Fruit fly (Drosophila melanogaster) whole organism, embryonic: ENCODE measurements around the gene Bhmt.

Experiments used
- CG10209 ChIP-seq: fragments of 200-800 bp; sonication (Bioruptor generic); optimal IDR thresholded peaks from 3 replicates; lab custom pipeline; 2017; ENCODE audit warnings: missing biosample characterization, mild to moderate bottlenecking, missing genetic modification characterization, missing genetic modification reagents
- CG1024 ChIP-seq: fragments of 200-800 bp; sonication (Bioruptor generic); IDR thresholded peaks from 2 replicates; pipeline ENCODE4 v1.3.6; 2022; ENCODE audit warnings: missing biosample characterization, missing genetic modification characterization
- CG10462 ChIP-seq: fragments of 200-800 bp; sonication (Bioruptor generic); optimal IDR thresholded peaks from 2 replicates; lab custom pipeline; 2016; ENCODE audit warnings: missing biosample characterization, missing genetic modification characterization
- CG12155 ChIP-seq: fragments of 200-800 bp; sonication (Bioruptor generic); optimal IDR thresholded peaks from 3 replicates; lab custom pipeline; 2016; ENCODE audit warnings: missing biosample characterization, missing genetic modification characterization
- CG14050 ChIP-seq: fragments of 200-800 bp; sonication (Bioruptor generic); IDR thresholded peaks from 3 replicates; pipeline ENCODE4 v1.3.6; 2022; ENCODE audit warnings: missing biosample characterization, missing genetic modification characterization
- CG14667 ChIP-seq: fragments of 200-800 bp; sonication (Bioruptor generic); IDR thresholded peaks from 2 replicates; pipeline ENCODE4 v1.3.6; 2022; ENCODE audit warnings: missing biosample characterization, missing genetic modification characterization
- CG15479 ChIP-seq: fragments of 200-800 bp; sonication (Bioruptor generic); optimal IDR thresholded peaks from 3 replicates; lab custom pipeline; 2019; ENCODE audit warnings: missing biosample characterization, mild to moderate bottlenecking, missing genetic modification characterization, moderate library complexity
- CG15601 ChIP-seq: fragments of 200-800 bp; sonication (Bioruptor generic); optimal IDR thresholded peaks from 3 replicates; lab custom pipeline; 2019; ENCODE audit warnings: missing biosample characterization, mild to moderate bottlenecking, missing genetic modification characterization, moderate library complexity
- CG17385 ChIP-seq: fragments of 200-800 bp; sonication (Bioruptor generic); optimal IDR thresholded peaks from 3 replicates; lab custom pipeline; 2018; ENCODE audit warnings: missing biosample characterization, mild to moderate bottlenecking, missing genetic modification characterization
- CG2120 ChIP-seq: fragments of 200-800 bp; sonication (Bioruptor generic); optimal IDR thresholded peaks from 3 replicates; lab custom pipeline; 2016; ENCODE audit warnings: missing biosample characterization, missing genetic modification characterization
- CG2889 ChIP-seq: fragments of 200-800 bp; sonication (Bioruptor generic); IDR thresholded peaks from 3 replicates; pipeline ENCODE4 v1.3.6; 2022; ENCODE audit warnings: missing biosample characterization, missing genetic modification characterization
- CG3281 ChIP-seq: fragments of 200-800 bp; sonication (Bioruptor generic); optimal IDR thresholded peaks from 3 replicates; lab custom pipeline; 2017; ENCODE audit warnings: missing biosample characterization, mild to moderate bottlenecking, missing genetic modification characterization
- CG33557 ChIP-seq: fragments of 200-800 bp; sonication (Bioruptor generic); optimal IDR thresholded peaks from 2 replicates; lab custom pipeline; 2019; ENCODE audit warnings: missing biosample characterization, mild to moderate bottlenecking, missing genetic modification characterization, moderate library complexity
- CG34422 ChIP-seq: fragments of 200-800 bp; sonication (Bioruptor generic); IDR thresholded peaks from 3 replicates; pipeline ENCODE4 v1.3.6; 2022; ENCODE audit warnings: missing biosample characterization, missing genetic modification characterization
- CG4404 ChIP-seq: fragments of 200-800 bp; sonication (Bioruptor generic); IDR thresholded peaks from 2 replicates; pipeline ENCODE4 v1.3.6; 2022; ENCODE audit warnings: missing biosample characterization, missing genetic modification characterization
- CG4424 ChIP-seq: fragments of 200-800 bp; sonication (Bioruptor generic); optimal IDR thresholded peaks from 3 replicates; lab custom pipeline; 2016; ENCODE audit warnings: missing biosample characterization, missing genetic modification characterization
- CG7839 ChIP-seq: fragments of 200-800 bp; sonication (Bioruptor generic); optimal IDR thresholded peaks from 3 replicates; lab custom pipeline; 2018; ENCODE audit warnings: missing biosample characterization, mild to moderate bottlenecking, missing genetic modification characterization, moderate library complexity
- CG7963 ChIP-seq: fragments of 200-800 bp; sonication (Bioruptor generic); IDR thresholded peaks from 3 replicates; pipeline ENCODE4 v1.3.6; 2022; ENCODE audit warnings: missing biosample characterization, missing genetic modification characterization; ENCODE audit not compliant: partially characterized antibody
- CG8944 ChIP-seq: fragments of 200-800 bp; sonication (Bioruptor generic); optimal IDR thresholded peaks from 3 replicates; lab custom pipeline; 2016; ENCODE audit warnings: missing biosample characterization, missing genetic modification characterization
- CoRest ChIP-seq: fragments of 200-800 bp; sonication (Bioruptor generic); optimal IDR thresholded peaks from 3 replicates; lab custom pipeline; 2018; ENCODE audit warnings: missing biosample characterization, mild to moderate bottlenecking, missing genetic modification characterization, moderate library complexity
- Ets65A ChIP-seq: fragments of 200-800 bp; sonication (Bioruptor generic); peaks from one replicate; lab custom pipeline; 2016; ENCODE audit warnings: missing biosample characterization, missing genetic modification characterization
- H15 ChIP-seq: fragments of 200-800 bp; sonication (Bioruptor generic); IDR thresholded peaks from 3 replicates; pipeline ENCODE4 v1.3.6; 2022; ENCODE audit warnings: missing biosample characterization, missing genetic modification characterization
- Hmx ChIP-seq: fragments of 200-800 bp; sonication (Bioruptor generic); optimal IDR thresholded peaks from 2 replicates; lab custom pipeline; 2016; ENCODE audit warnings: missing biosample characterization, missing genetic modification characterization
- NfI ChIP-seq: fragments of 200-800 bp; sonication (Bioruptor generic); optimal IDR thresholded peaks from 3 replicates; lab custom pipeline; 2018; ENCODE audit warnings: missing biosample characterization, mild to moderate bottlenecking, missing genetic modification characterization, moderate library complexity
- al ChIP-seq: fragments of 200-800 bp; sonication (Bioruptor generic); IDR thresholded peaks from 2 replicates; pipeline ENCODE4 v1.3.6; 2022; ENCODE audit warnings: missing biosample characterization, missing genetic modification characterization
- br ChIP-seq: fragments of >200 bp; optimal IDR thresholded peaks from 2 replicates; lab custom pipeline; 2017
- bsh ChIP-seq, 2 experiments: fragments of 200-800 bp; sonication (Bioruptor generic); optimal IDR thresholded peaks; 2 replicates each; lab custom pipeline; 2017 to 2018; ENCODE audit warnings: mild to moderate bottlenecking in 2 of 2, missing biosample characterization in 2 of 2, missing genetic modification characterization in 2 of 2, moderate library complexity in 1 of 2
- chm ChIP-seq: fragments of 200-800 bp; sonication (Bioruptor generic); IDR thresholded peaks from 2 replicates; pipeline ENCODE4 v1.3.6; 2022; ENCODE audit warnings: missing biosample characterization, missing genetic modification characterization
- ci ChIP-seq: fragments of 200-800 bp; sonication (Bioruptor generic); IDR thresholded peaks from 3 replicates; pipeline ENCODE4 v1.3.6; 2022; ENCODE audit warnings: missing biosample characterization, missing genetic modification characterization
- corto ChIP-seq: fragments of 200-800 bp; sonication (Bioruptor generic); optimal IDR thresholded peaks from 2 replicates; lab custom pipeline; 2016; ENCODE audit warnings: missing biosample characterization, mild to moderate bottlenecking, missing genetic modification characterization, moderate library complexity
- dmrt99B ChIP-seq: fragments of 200-800 bp; sonication (Bioruptor generic); optimal IDR thresholded peaks from 2 replicates; lab custom pipeline; 2018; ENCODE audit warnings: missing biosample characterization, mild to moderate bottlenecking, missing genetic modification characterization, moderate library complexity
- dysf ChIP-seq: fragments of 200-800 bp; sonication (Bioruptor generic); IDR thresholded peaks from 3 replicates; pipeline ENCODE4 v1.3.6; 2022; ENCODE audit warnings: missing biosample characterization, missing genetic modification characterization
- ems ChIP-seq: fragments of 200-800 bp; sonication (Bioruptor generic); optimal IDR thresholded peaks from 3 replicates; lab custom pipeline; 2016; ENCODE audit warnings: missing biosample characterization, missing genetic modification characterization
- fd96Cb ChIP-seq: fragments of 200-800 bp; sonication (Bioruptor generic); optimal IDR thresholded peaks from 2 replicates; lab custom pipeline; 2018; ENCODE audit warnings: missing biosample characterization, mild to moderate bottlenecking, missing genetic modification characterization, moderate library complexity
- gce ChIP-seq: fragments of 200-800 bp; sonication (Bioruptor generic); IDR thresholded peaks from 3 replicates; pipeline ENCODE4 v1.3.6; 2022; ENCODE audit warnings: missing biosample characterization, missing genetic modification characterization
- gem ChIP-seq: fragments of 200-800 bp; sonication (Bioruptor generic); optimal IDR thresholded peaks from 2 replicates; lab custom pipeline; 2019; ENCODE audit warnings: missing biosample characterization, mild to moderate bottlenecking, missing genetic modification characterization, moderate library complexity
- gro ChIP-seq: fragments of 200-800 bp; sonication (Bioruptor generic); optimal IDR thresholded peaks from 2 replicates; lab custom pipeline; 2016; ENCODE audit warnings: missing biosample characterization, missing genetic modification characterization
- jumu ChIP-seq: fragments of 200-800 bp; sonication (Bioruptor generic); optimal IDR thresholded peaks from 3 replicates; lab custom pipeline; 2016; ENCODE audit warnings: missing biosample characterization, missing genetic modification characterization
- lola ChIP-seq, 3 experiments: fragments of >200 bp in 2 of 3; fragments of 200-800 bp in 1 of 3; sonication (Bioruptor generic) in 1 of 3; optimal IDR thresholded peaks; 2 replicates each; lab custom pipeline; 2017 to 2019; ENCODE audit warnings: missing biosample characterization in 3 of 3, missing genetic modification characterization in 3 of 3, mild to moderate bottlenecking in 1 of 3, moderate library complexity in 1 of 3
- peb ChIP-seq: fragments of 200-800 bp; sonication (Bioruptor generic); IDR thresholded peaks from 2 replicates; pipeline ENCODE4 v1.3.6; 2022; ENCODE audit warnings: missing biosample characterization, missing genetic modification characterization
- prd ChIP-seq, 3 experiments: fragments of >200 bp in 2 of 3; fragments of 200-800 bp in 1 of 3; sonication (Bioruptor generic) in 1 of 3; optimal IDR thresholded peaks in 2 of 3; IDR thresholded peaks in 1 of 3; 2 replicates in 2 of 3; 3 replicates in 1 of 3; pipeline versions ENCODE4 v1.3.6 to Lab custom; 2017 to 2022; ENCODE audit warnings: missing biosample characterization in 1 of 3, missing genetic modification characterization in 1 of 3
- sd ChIP-seq: fragments of 200-800 bp; sonication (Bioruptor generic); optimal IDR thresholded peaks from 3 replicates; lab custom pipeline; 2018; ENCODE audit warnings: missing biosample characterization, mild to moderate bottlenecking, missing genetic modification characterization, moderate library complexity
- sens-2 ChIP-seq: fragments of 200-800 bp; sonication (Bioruptor generic); IDR thresholded peaks from 2 replicates; pipeline ENCODE4 v1.3.6; 2022; ENCODE audit warnings: missing biosample characterization, missing genetic modification characterization
- slbo ChIP-seq: fragments of 200-800 bp; sonication (Bioruptor generic); IDR thresholded peaks from 2 replicates; pipeline ENCODE4 v1.3.6; 2022; ENCODE audit warnings: missing biosample characterization, missing genetic modification characterization
- slp2 ChIP-seq: fragments of 200-800 bp; sonication (Bioruptor generic); optimal IDR thresholded peaks from 2 replicates; lab custom pipeline; 2016; ENCODE audit warnings: missing biosample characterization, missing genetic modification characterization
- so ChIP-seq: fragments of 200-800 bp; sonication (Bioruptor generic); IDR thresholded peaks from 3 replicates; pipeline ENCODE4 v1.3.6; 2022; ENCODE audit warnings: missing biosample characterization, missing genetic modification characterization
- tgo ChIP-seq: fragments of 200-800 bp; sonication (Bioruptor generic); IDR thresholded peaks from 3 replicates; pipeline ENCODE4 v1.3.6; 2022; ENCODE audit warnings: missing biosample characterization, missing genetic modification characterization
- tio ChIP-seq: fragments of 200-800 bp; sonication (Bioruptor generic); optimal IDR thresholded peaks from 2 replicates; lab custom pipeline; 2017; ENCODE audit warnings: missing biosample characterization, missing genetic modification characterization, inconsistent platforms
- zfh1 ChIP-seq: fragments of 200-800 bp; sonication (Bioruptor generic); IDR thresholded peaks from 3 replicates; pipeline ENCODE4 v1.3.6; 2022; ENCODE audit warnings: missing biosample characterization, missing genetic modification characterization

The Bhmt gene

dm6 chr2L:18948065-18948723 lies 8.9 kb downstream of the Bhmt start (continued):
- TF ChIP-seq NfI (peak; percentile 73), gro (GFP tag; lab: Kevin White, UChicago) (no peak), CG34422 (GFP tag; lab: Robert Waterston, UW) (peak; percentile 10; the same call in 1 of the 3 replicates), CG1024 (GFP tag; lab: Robert Waterston, UW) (no peak), CG10209 (peak; percentile 77), CG15479 (GFP tag; lab: Kevin White, UChicago) (no peak), CG14667 (GFP tag; lab: Robert Waterston, UW) (no peak; the same call in none of the 2 replicates), CG8944 (GFP tag; lab: Kevin White, UChicago) (no peak), CG33557 (GFP tag; lab: Kevin White, UChicago) (peak; percentile 79), lola (GFP tag; optimal IDR thresholded peaks at IDR 0.05; lab: Kevin White, UChicago) (peak in 1 of 3 experiments; percentile 92), dmrt99B (tag; lab: Kevin White, UChicago) (peak; percentile 73), Hmx (GFP tag; lab: Kevin White, UChicago) (no peak), tio (peak; percentile 76), CG14050 (GFP tag; lab: Robert Waterston, UW) (0 out of 3 replicates have a peak, but pooled peaks have one; percentile 11), CoRest (tag; lab: Kevin White, UChicago) (peak; percentile 80), ci (GFP tag; lab: Robert Waterston, UW) (no peak), br (no peak), CG4404 (0 out of 2 replicates have a peak, but pooled peaks have one; percentile 22), bsh (GFP tag; optimal IDR thresholded peaks at IDR 0.05; lab: Kevin White, UChicago) (peak; percentile 93 to 95), dysf (peak; percentile 50; the same call in 1 of the 3 replicates), sd (tag; lab: Kevin White, UChicago) (no peak), CG2120 (peak; percentile 24), sens-2 (GFP tag; lab: Robert Waterston, UW) (no peak), prd (optimal IDR thresholded peaks at IDR 0.05; lab: Kevin White, UChicago) (no peak), prd (GFP tag; IDR thresholded peaks at IDR 0.05; lab: Robert Waterston, UW) (peak; percentile 63; the same call in 2 of the 3 replicates), CG2889 (no peak), so (GFP tag; lab: Robert Waterston, UW) (no peak), ems (GFP tag; lab: Kevin White, UChicago) (peak; percentile 34), gce (GFP tag; lab: Robert Waterston, UW) (no peak), peb (GFP tag; lab: Robert Waterston, UW) (peak; percentile 48; the same call in 1 of the 2 replicates), slbo (GFP tag; lab: Robert Waterston, UW) (0 out of 2 replicates have a peak, but pooled peaks have one; percentile 22), CG17385 (GFP tag; lab: Kevin White, UChicago) (peak; percentile 62), zfh1 (0 out of 3 replicates have a peak, but pooled peaks have one; percentile 39), chm (GFP tag; lab: Robert Waterston, UW) (peak; percentile 53; the same call in 1 of the 2 replicates), CG12155 (GFP tag; lab: Kevin White, UChicago) (no peak), CG10462 (GFP tag; lab: Kevin White, UChicago) (peak; percentile 19), gem (tag; lab: Kevin White, UChicago) (peak; percentile 91), Ets65A (GFP tag; lab: Kevin White, UChicago) (peak; percentile 80), slp2 (GFP tag; lab: Kevin White, UChicago) (peak; percentile 55), H15 (no peak), CG7963 (GFP tag; lab: Robert Waterston, UW) (no peak), CG4424 (GFP tag; lab: Kevin White, UChicago) (peak; percentile 56), jumu (peak; percentile 18), corto (GFP tag; lab: Kevin White, UChicago) (peak; percentile 30), CG15601 (tag; lab: Kevin White, UChicago) (peak; percentile 85), tgo (GFP tag; lab: Robert Waterston, UW) (no peak), CG3281 (peak; percentile 3), CG7839 (peak; percentile 75), fd96Cb (tag; lab: Kevin White, UChicago) (peak; percentile 78), al (GFP tag; lab: Robert Waterston, UW) (no peak)
